Fruit fly (Drosophila melanogaster) whole organism, embryonic: ENCODE data around the gene Nagk.

Source experiments
- Aef1 ChIP-seq: fragments of 200-800 bp; sonication (Bioruptor generic); IDR thresholded peaks from 3 replicates; pipeline ENCODE4 v1.3.6; 2022; ENCODE audit warnings: missing biosample characterization, missing genetic modification characterization
- Awh ChIP-seq: fragments of 200-800 bp; sonication (Bioruptor generic); IDR thresholded peaks from 2 replicates; pipeline ENCODE4, ENCODE4 v1.3.6; 2022; ENCODE audit warnings: missing biosample characterization, missing genetic modification characterization
- Blimp-1 ChIP-seq: fragments of 200-800 bp; sonication (Bioruptor generic); optimal IDR thresholded peaks from 3 replicates; lab custom pipeline; 2018; ENCODE audit warnings: missing biosample characterization, missing genetic modification characterization, mild to moderate bottlenecking, moderate library complexity, missing genetic modification reagents
- C15 ChIP-seq: fragments of 200-800 bp; sonication (Bioruptor generic); IDR thresholded peaks from 3 replicates; pipeline ENCODE4 v1.3.6; 2022; ENCODE audit warnings: missing biosample characterization, missing genetic modification characterization
- CG12236 ChIP-seq: fragments of 200-800 bp; sonication (Bioruptor generic); optimal IDR thresholded peaks from 2 replicates; lab custom pipeline; 2016; ENCODE audit warnings: missing biosample characterization, missing genetic modification characterization
- CG17328 ChIP-seq: fragments of 200-800 bp; sonication (Bioruptor generic); IDR thresholded peaks from 2 replicates; pipeline ENCODE4 v1.3.6; 2022; ENCODE audit warnings: missing biosample characterization, missing genetic modification characterization
- CG2116 ChIP-seq: fragments of 200-800 bp; sonication (Bioruptor generic); optimal IDR thresholded peaks from 3 replicates; lab custom pipeline; 2018; ENCODE audit warnings: missing biosample characterization, mild to moderate bottlenecking, missing genetic modification characterization
- CG32772 ChIP-seq: fragments of 200-800 bp; sonication (Bioruptor generic); IDR thresholded peaks from 2 replicates; pipeline ENCODE4 v1.3.6; 2022; ENCODE audit warnings: missing biosample characterization, missing genetic modification characterization
- CG34376 ChIP-seq: fragments of 200-800 bp; sonication (Bioruptor generic); optimal IDR thresholded peaks from 2 replicates; lab custom pipeline; 2018; ENCODE audit warnings: missing biosample characterization, mild to moderate bottlenecking, missing genetic modification characterization
- CG6272 ChIP-seq: fragments of 200-800 bp; sonication (Bioruptor generic); IDR thresholded peaks from 2 replicates; pipeline ENCODE4 v1.3.6; 2022; ENCODE audit warnings: missing biosample characterization, missing genetic modification characterization
- CG6689 ChIP-seq: fragments of 200-800 bp; sonication (Bioruptor generic); IDR thresholded peaks from 2 replicates; pipeline ENCODE4 v1.3.6; 2022; ENCODE audit warnings: missing biosample characterization, missing genetic modification characterization
- CG7357 ChIP-seq: fragments of 200-800 bp; sonication (Bioruptor generic); IDR thresholded peaks from 3 replicates; pipeline ENCODE4 v1.3.6; 2022; ENCODE audit warnings: missing biosample characterization, missing genetic modification characterization
- CG7372 ChIP-seq: fragments of 200-800 bp; sonication (Bioruptor generic); IDR thresholded peaks from 2 replicates; pipeline ENCODE4 v1.3.6; 2022; ENCODE audit warnings: missing biosample characterization, missing genetic modification characterization
- CG7987 ChIP-seq: fragments of 200-800 bp; sonication (Bioruptor generic); optimal IDR thresholded peaks from 2 replicates; lab custom pipeline; 2018; ENCODE audit warnings: missing biosample characterization, mild to moderate bottlenecking, missing genetic modification characterization, moderate library complexity
- CG9215 ChIP-seq: fragments of 200-800 bp; sonication (Bioruptor generic); IDR thresholded peaks from 2 replicates; pipeline ENCODE4 v1.3.6; 2022; ENCODE audit warnings: missing biosample characterization, missing genetic modification characterization
- CoRest ChIP-seq: fragments of 200-800 bp; sonication (Bioruptor generic); optimal IDR thresholded peaks from 3 replicates; lab custom pipeline; 2018; ENCODE audit warnings: missing biosample characterization, mild to moderate bottlenecking, missing genetic modification characterization, moderate library complexity
- Doc3 ChIP-seq: fragments of 200-800 bp; sonication (Bioruptor generic); IDR thresholded peaks from 3 replicates; pipeline ENCODE4 v1.3.6; 2022; ENCODE audit warnings: missing biosample characterization, missing genetic modification characterization; ENCODE audit not compliant: partially characterized antibody
- Dp ChIP-seq: fragments of 200-800 bp; sonication (Bioruptor generic); optimal IDR thresholded peaks from 2 replicates; lab custom pipeline; 2018; ENCODE audit warnings: missing biosample characterization, mild to moderate bottlenecking, missing genetic modification characterization, moderate library complexity
- Dref ChIP-seq: fragments of 200-800 bp; sonication (Bioruptor generic); IDR thresholded peaks from 2 replicates; pipeline ENCODE4 v1.3.6; 2022; ENCODE audit warnings: missing biosample characterization, missing genetic modification characterization
- E2f2 ChIP-seq: fragments of 200-800 bp; sonication (Bioruptor generic); IDR thresholded peaks from 2 replicates; pipeline ENCODE4 v1.3.6; 2022; ENCODE audit warnings: missing biosample characterization, missing genetic modification characterization
- Fer1 ChIP-seq: fragments of 200-800 bp; sonication (Bioruptor generic); optimal IDR thresholded peaks from 2 replicates; lab custom pipeline; 2017; ENCODE audit warnings: missing biosample characterization, mild to moderate bottlenecking, missing genetic modification characterization
- GATAe ChIP-seq: fragments of 200-800 bp; sonication (Bioruptor generic); conservative IDR thresholded peaks from 2 replicates; pipeline ENCODE4 v1.3.6; 2022; ENCODE audit warnings: missing biosample characterization, missing genetic modification characterization
- Gsc ChIP-seq: fragments of 200-800 bp; sonication (Bioruptor generic); IDR thresholded peaks from 2 replicates; pipeline ENCODE4 v1.3.6; 2022; ENCODE audit warnings: missing biosample characterization, missing genetic modification characterization
- Hr51 ChIP-seq, 2 experiments: fragments of 200-800 bp; sonication (Bioruptor generic); optimal IDR thresholded peaks; 2 replicates in 1 of 2; 3 replicates in 1 of 2; lab custom pipeline; 2016 to 2018; ENCODE audit warnings: missing biosample characterization in 2 of 2, missing genetic modification characterization in 2 of 2, mild to moderate bottlenecking in 1 of 2, moderate library complexity in 1 of 2
- MESR4 ChIP-seq: fragments of 200-800 bp; sonication (Bioruptor generic); optimal IDR thresholded peaks from 2 replicates; lab custom pipeline; 2018; ENCODE audit warnings: missing biosample characterization, mild to moderate bottlenecking, missing genetic modification characterization, moderate library complexity
- Mrtf ChIP-seq: fragments of 200-800 bp; sonication (Bioruptor generic); IDR thresholded peaks from 3 replicates; pipeline ENCODE4 v1.3.6; 2022; ENCODE audit warnings: missing biosample characterization, missing genetic modification characterization
- Poxn ChIP-seq: fragments of 200-800 bp; sonication (Bioruptor generic); IDR thresholded peaks from 2 replicates; pipeline ENCODE4 v1.3.6; 2022; ENCODE audit warnings: missing biosample characterization, missing genetic modification characterization
- Vsx1 ChIP-seq: fragments of 200-800 bp; sonication (Bioruptor generic); optimal IDR thresholded peaks from 2 replicates; lab custom pipeline; 2017; ENCODE audit warnings: missing biosample characterization, mild to moderate bottlenecking, missing genetic modification characterization, missing genetic modification reagents
- bsh ChIP-seq, 2 experiments: fragments of 200-800 bp; sonication (Bioruptor generic); optimal IDR thresholded peaks; 2 replicates each; lab custom pipeline; 2017 to 2018; ENCODE audit warnings: mild to moderate bottlenecking in 2 of 2, missing biosample characterization in 2 of 2, missing genetic modification characterization in 2 of 2, moderate library complexity in 1 of 2
- cad ChIP-seq: fragments of >200 bp; optimal IDR thresholded peaks from 2 replicates; lab custom pipeline; 2017; ENCODE audit warnings: missing biosample characterization, missing genetic modification characterization
- chn ChIP-seq: fragments of 200-800 bp; sonication (Bioruptor generic); optimal IDR thresholded peaks from 2 replicates; lab custom pipeline; 2016; ENCODE audit warnings: missing biosample characterization, missing genetic modification characterization
- crol ChIP-seq: fragments of 200-800 bp; sonication (Bioruptor generic); IDR thresholded peaks from 2 replicates; pipeline ENCODE4 v1.3.6; 2022; ENCODE audit warnings: missing biosample characterization, missing genetic modification characterization
- dimm ChIP-seq: fragments of 200-800 bp; sonication (Bioruptor generic); IDR thresholded peaks from 2 replicates; pipeline ENCODE4 v1.3.6; 2022; ENCODE audit warnings: missing biosample characterization, missing genetic modification characterization
- emc ChIP-seq: fragments of 200-800 bp; sonication (Bioruptor generic); optimal IDR thresholded peaks from 2 replicates; lab custom pipeline; 2016; ENCODE audit warnings: missing biosample characterization, missing genetic modification characterization
- hb ChIP-seq: fragments of 200-800 bp; sonication (Bioruptor generic); IDR thresholded peaks from 3 replicates; pipeline ENCODE4 v1.3.6; 2022; ENCODE audit warnings: missing biosample characterization, missing genetic modification characterization; ENCODE audit not compliant: partially characterized antibody
- klu ChIP-seq: fragments of 200-800 bp; sonication (Bioruptor generic); IDR thresholded peaks from 2 replicates; pipeline ENCODE4 v1.3.6; 2022; ENCODE audit warnings: missing biosample characterization, missing genetic modification characterization
- knrl ChIP-seq: fragments of 200-800 bp; sonication (Bioruptor generic); IDR thresholded peaks from 3 replicates; pipeline ENCODE4 v1.3.6; 2022; ENCODE audit warnings: missing biosample characterization, missing genetic modification characterization; ENCODE audit not compliant: partially characterized antibody
- lmd ChIP-seq: fragments of 200-800 bp; sonication (Bioruptor generic); IDR thresholded peaks from 2 replicates; pipeline ENCODE4 v1.3.6; 2022; ENCODE audit warnings: missing biosample characterization, missing genetic modification characterization
- nau ChIP-seq: fragments of 200-800 bp; sonication (Bioruptor generic); optimal IDR thresholded peaks from 3 replicates; lab custom pipeline; 2017; ENCODE audit warnings: missing biosample characterization, mild to moderate bottlenecking, missing genetic modification characterization, missing genetic modification reagents
- repo ChIP-seq: fragments of 200-800 bp; sonication (Bioruptor generic); optimal IDR thresholded peaks from 2 replicates; lab custom pipeline; 2016; ENCODE audit warnings: missing biosample characterization, missing genetic modification characterization
- run ChIP-seq: fragments of 200-800 bp; sonication (Bioruptor generic); optimal IDR thresholded peaks from 3 replicates; lab custom pipeline; 2018; ENCODE audit warnings: missing biosample characterization, mild to moderate bottlenecking, missing genetic modification characterization
- sna ChIP-seq: fragments of 200-800 bp; sonication (Bioruptor generic); IDR thresholded peaks from 2 replicates; pipeline ENCODE4 v1.3.6; 2022; ENCODE audit warnings: missing biosample characterization, missing genetic modification characterization; ENCODE audit not compliant: partially characterized antibody
- stc ChIP-seq: fragments of 200-800 bp; sonication (Bioruptor generic); IDR thresholded peaks from 2 replicates; pipeline ENCODE4 v1.3.6; 2022; ENCODE audit warnings: missing biosample characterization, missing genetic modification characterization
- tin ChIP-seq: fragments of 200-800 bp; sonication (Bioruptor generic); optimal IDR thresholded peaks from 3 replicates; lab custom pipeline; 2016; ENCODE audit warnings: missing biosample characterization, missing genetic modification characterization
- tll ChIP-seq, 2 experiments: fragments of 200-800 bp in 1 of 2; fragments of >200 bp in 1 of 2; sonication (Bioruptor generic) in 1 of 2; optimal IDR thresholded peaks; 2 replicates each; lab custom pipeline; 2017 to 2019; ENCODE audit warnings: missing biosample characterization in 2 of 2, missing genetic modification characterization in 2 of 2, mild to moderate bottlenecking in 1 of 2, moderate library complexity in 1 of 2
- wek ChIP-seq: fragments of 200-800 bp; sonication (Bioruptor generic); optimal IDR thresholded peaks from 3 replicates; lab custom pipeline; 2018; ENCODE audit warnings: missing biosample characterization, mild to moderate bottlenecking, missing genetic modification characterization, moderate library complexity
- zen2 ChIP-seq: fragments of 200-800 bp; sonication (Bioruptor generic); IDR thresholded peaks from 3 replicates; pipeline ENCODE4 v1.3.6; 2022; ENCODE audit warnings: missing biosample characterization, missing genetic modification characterization; ENCODE audit not compliant: partially characterized antibody
- zf30C ChIP-seq: fragments of 200-800 bp; sonication (Bioruptor generic); optimal IDR thresholded peaks from 3 replicates; lab custom pipeline; 2018; ENCODE audit warnings: missing biosample characterization, mild to moderate bottlenecking, missing genetic modification characterization

The Nagk gene

DNA sequence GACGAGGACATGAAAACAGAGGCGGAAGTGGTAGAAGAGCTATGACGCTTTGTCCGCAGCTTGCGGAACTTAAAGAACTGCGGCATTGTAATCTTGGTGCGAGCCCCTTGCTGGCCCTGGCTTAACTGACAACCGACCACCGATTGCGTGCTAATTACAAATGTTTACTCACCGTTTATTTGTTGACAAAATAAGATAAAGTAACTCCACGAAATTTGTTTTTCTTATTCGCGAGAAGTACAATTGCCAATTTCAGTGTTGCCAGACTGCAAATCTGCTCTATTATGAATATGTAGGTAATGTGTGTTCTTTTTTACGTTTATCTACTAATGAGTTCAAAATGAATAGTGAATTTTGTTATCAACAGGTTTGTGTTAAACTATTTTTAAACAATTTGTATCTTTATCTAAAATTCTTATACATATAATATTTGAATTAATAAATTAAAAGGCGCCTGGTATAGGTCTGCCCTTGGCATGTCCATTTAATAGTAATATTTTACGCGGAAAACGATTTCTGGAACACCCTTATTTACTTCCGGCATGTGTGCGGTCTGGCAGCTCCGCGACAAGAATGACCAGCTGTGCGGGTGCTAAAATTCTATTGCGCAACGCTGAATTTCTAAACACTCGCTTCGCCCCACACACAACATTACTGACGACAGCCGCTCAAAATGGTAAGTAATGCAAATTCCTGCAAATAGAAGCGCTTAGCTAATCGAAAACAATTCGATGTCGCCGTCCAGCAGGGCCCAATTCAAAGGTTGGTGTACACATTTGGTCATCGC lies 13.8 kb upstream of the Nagk start, which contains the start of the genes Atg4b and Hibch (continued):
- TF ChIP-seq Poxn (GFP tag; lab: Robert Waterston, UW) = no peak; the same call in 1 of the 2 replicates
- TF ChIP-seq CG12236 (GFP tag; lab: Kevin White, UChicago) = no peak
- TF ChIP-seq repo = no peak
- no peak for TF ChIP-seq crol (GFP tag; lab: Robert Waterston, UW)
- peak; percentile 60 for TF ChIP-seq E2f2 (GFP tag; lab: Robert Waterston, UW)
- peak; percentile 86 for TF ChIP-seq CG9215 (GFP tag; lab: Robert Waterston, UW)
- TF ChIP-seq wek (GFP tag; lab: Kevin White, UChicago) = peak; percentile 79
- TF ChIP-seq tll (GFP tag; optimal IDR thresholded peaks at IDR 0.05; lab: Kevin White, UChicago) = peak in 1 of 2 experiments; percentile 10
- TF ChIP-seq bsh (GFP tag; optimal IDR thresholded peaks at IDR 0.05; lab: Kevin White, UChicago) = peak; percentile 38 to 79
- 0 out of 3 replicates have a peak, but pooled peaks have one; percentile 18 for TF ChIP-seq C15 (GFP tag; lab: Robert Waterston, UW)
- peak; percentile 79 for TF ChIP-seq MESR4 (GFP tag; lab: Kevin White, UChicago)
- peak; percentile 84 for TF ChIP-seq CG7372 (GFP tag; lab: Robert Waterston, UW)
- peak; percentile 69 for TF ChIP-seq CG2116 (GFP tag; lab: Kevin White, UChicago)
- TF ChIP-seq sna (GFP tag; lab: Robert Waterston, UW) = no peak
- TF ChIP-seq CG32772 = peak; percentile 62
- peak; percentile 82 for TF ChIP-seq CG34376 (GFP tag; lab: Kevin White, UChicago)
- TF ChIP-seq emc (GFP tag; lab: Kevin White, UChicago) = no peak
- TF ChIP-seq CG6272 (GFP tag; lab: Robert Waterston, UW) = peak; percentile 77
- TF ChIP-seq Gsc (GFP tag; lab: Robert Waterston, UW) = 0 out of 2 replicates have a peak, but pooled peaks have one; percentile 41
- no peak for TF ChIP-seq Doc3 (GFP tag; lab: Robert Waterston, UW)
- peak; percentile 61 for TF ChIP-seq chn
- peak; percentile 24 to 78 for TF ChIP-seq Hr51 (GFP tag; optimal IDR thresholded peaks at IDR 0.05; lab: Kevin White, UChicago)
- TF ChIP-seq Mrtf (GFP tag; lab: Robert Waterston, UW) = peak; percentile 73
- TF ChIP-seq zf30C (GFP tag; lab: Kevin White, UChicago) = no peak
- TF ChIP-seq tin (GFP tag; lab: Kevin White, UChicago) = peak; percentile 84
- peak; percentile 36; the same call in 1 of the 2 replicates for TF ChIP-seq Dref
- no peak for TF ChIP-seq Vsx1 (GFP tag; lab: Kevin White, UChicago)
- TF ChIP-seq nau = no peak
- peak; percentile 68 for TF ChIP-seq CG7357
- TF ChIP-seq Dp (GFP tag; lab: Kevin White, UChicago) = peak; percentile 5
- peak; percentile 94 for TF ChIP-seq CG6689 (GFP tag; lab: Robert Waterston, UW)
- no peak for TF ChIP-seq zen2 (GFP tag; lab: Robert Waterston, UW)
- TF ChIP-seq lmd = peak; percentile 82
- TF ChIP-seq CoRest (tag; lab: Kevin White, UChicago) = peak; percentile 93
- peak; percentile 39; the same call in 1 of the 2 replicates for TF ChIP-seq GATAe (GFP tag; lab: Robert Waterston, UW)
- peak; percentile 90 for TF ChIP-seq Fer1 (GFP tag; lab: Kevin White, UChicago)
- peak; percentile 55 for TF ChIP-seq CG7987
- peak; percentile 80 for TF ChIP-seq Aef1 (GFP tag; lab: Robert Waterston, UW)
- no peak; the same call in 1 of the 2 replicates for TF ChIP-seq CG17328 (GFP tag; lab: Robert Waterston, UW)
- 0 out of 2 replicates have a peak, but pooled peaks have one; percentile 30 for TF ChIP-seq dimm (GFP tag; lab: Robert Waterston, UW)
- no peak for TF ChIP-seq hb
- peak; percentile 76 for TF ChIP-seq Blimp-1
- peak; percentile 74 for TF ChIP-seq stc (GFP tag; lab: Robert Waterston, UW)
- no peak for TF ChIP-seq cad (GFP tag; lab: Kevin White, UChicago)
- TF ChIP-seq knrl (GFP tag; lab: Robert Waterston, UW) = 0 out of 3 replicates have a peak, but pooled peaks have one; percentile 20
- peak; percentile 87 for TF ChIP-seq klu (GFP tag; lab: Robert Waterston, UW)
- TF ChIP-seq Awh (GFP tag; lab: Robert Waterston, UW) = 0 out of 2 replicates have a peak, but pooled peaks have one; percentile 47
- no peak for TF ChIP-seq run (tag; lab: Kevin White, UChicago)
